Fruit fly (Drosophila melanogaster): ENCODE results near the gene E2f1.

DNA sequence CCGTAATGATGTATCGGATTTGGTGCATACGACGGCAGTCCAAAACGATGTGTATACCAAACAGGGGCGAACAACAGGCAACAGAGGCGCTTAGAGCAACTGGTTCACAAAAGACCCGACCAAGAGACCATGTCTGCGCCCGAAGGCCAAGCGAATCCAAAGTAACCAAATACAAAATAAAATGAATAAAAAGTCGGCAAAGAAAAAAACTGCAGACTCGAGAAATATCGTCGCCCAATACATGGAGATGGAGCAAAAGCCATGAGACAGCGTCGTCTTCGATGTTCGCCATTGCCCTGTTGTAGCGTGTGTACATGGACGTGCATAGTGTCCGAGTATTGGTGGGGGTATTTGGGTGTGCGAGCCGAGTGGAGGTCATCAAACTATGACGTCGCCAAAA is 2.4 kb downstream of the E2f1 start:
- no peak for TF ChIP-seq psq (optimal IDR thresholded peaks at IDR 0.05)
- TF ChIP-seq h (optimal IDR thresholded peaks at IDR 0.05): no peak
- no peak for TF ChIP-seq ttk (optimal IDR thresholded peaks at IDR 0.05)
- TF ChIP-seq insv (optimal IDR thresholded peaks at IDR 0.05): no peak
- no peak for TF ChIP-seq Myc (optimal IDR thresholded peaks at IDR 0.05)
- no peak for TF ChIP-seq Sin3A (optimal IDR thresholded peaks at IDR 0.05)
